Fruit fly (Drosophila melanogaster) Kc167 (cell line): ENCODE results near the gene Abp1.

Experiments used
- insv ChIP-seq: fragments of >200 bp; optimal IDR thresholded peaks from 3 replicates; lab custom pipeline; 2018; ENCODE audit warnings: missing external identifiers
- psq ChIP-seq: fragments of >200 bp; optimal IDR thresholded peaks from 2 replicates; lab custom pipeline; 2017; ENCODE audit warnings: missing external identifiers

DNA sequence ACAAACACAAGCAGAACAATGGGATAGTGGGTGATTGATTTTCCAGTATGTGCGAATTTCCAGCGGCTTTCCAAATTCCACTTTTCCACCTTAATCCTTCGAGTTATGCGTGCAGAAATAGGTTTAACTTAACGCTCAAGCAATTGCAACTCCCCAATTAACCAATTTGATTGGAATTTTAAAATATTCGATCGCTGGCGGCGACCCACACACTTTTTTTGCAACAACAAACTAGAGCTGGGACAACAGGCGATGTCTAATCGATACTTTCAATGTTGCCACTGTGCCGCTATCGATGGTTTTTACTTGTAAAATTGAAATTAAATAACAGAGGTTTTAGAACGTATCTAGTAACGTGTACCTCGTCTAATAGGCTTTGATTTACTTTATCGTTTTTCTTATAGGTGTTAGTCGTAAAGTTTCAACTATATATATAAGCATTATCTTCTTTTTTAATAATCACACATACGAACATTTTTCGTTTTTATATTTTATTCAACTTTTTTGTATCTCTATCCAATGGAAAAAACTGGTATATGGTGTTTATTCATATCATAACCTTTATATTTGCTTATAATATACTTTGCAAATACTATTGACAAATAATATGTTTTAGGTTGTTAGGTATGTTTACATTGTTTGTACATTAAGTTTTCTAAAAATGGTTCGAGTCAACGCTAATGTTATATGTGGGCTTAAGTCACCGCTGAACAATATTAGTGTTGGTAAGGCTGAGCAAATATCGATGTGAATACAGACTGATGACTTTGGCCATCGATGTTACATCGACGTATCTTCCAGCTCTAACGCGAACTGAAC, at the start of gene Abp1, which contains the start of gene Tgi:
- TF ChIP-seq psq, result no peak
- no peak for TF ChIP-seq insv (lab: Kevin White, UChicago)
